Fruit fly (Drosophila melanogaster): ENCODE results near the gene CG17931.

CG17931 gene

DNA sequence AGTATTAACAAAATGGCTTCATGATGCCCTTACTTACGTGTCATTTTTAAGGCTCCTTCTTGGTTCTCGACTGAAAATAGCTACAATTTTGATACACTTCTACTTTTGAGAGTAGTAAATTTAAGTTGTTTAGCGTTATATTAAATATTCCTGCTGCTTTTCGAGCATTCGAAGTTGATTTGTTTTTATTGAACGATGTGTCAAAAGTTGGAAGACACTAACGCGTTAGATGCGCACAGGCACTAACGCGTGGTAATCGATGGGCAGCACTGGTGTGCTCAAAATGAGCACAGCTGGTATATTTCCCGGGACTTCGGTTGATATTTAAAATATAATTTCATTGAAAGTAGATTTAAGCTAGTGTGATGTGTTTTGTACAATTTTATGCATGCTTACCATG is at the start of gene CG17931 (continued):
- TF ChIP-seq CG42726 (GFP tag; IDR thresholded peaks at IDR 0.05; ENCODE audit: partially characterized antibody) (no peak), bcd (GFP tag; optimal IDR thresholded peaks at IDR 0.05) (peak; percentile 3), Ssrp (tag; optimal IDR thresholded peaks at IDR 0.05) (no peak), Poxn (GFP tag; IDR thresholded peaks at IDR 0.05) (no peak), CG33213 (GFP tag; optimal IDR thresholded peaks at IDR 0.05) (peak; percentile 35), mirr (GFP tag; optimal IDR thresholded peaks at IDR 0.05) (no peak), CG6254 (GFP tag; optimal IDR thresholded peaks at IDR 0.05) (no peak), CG10267 (tag; optimal IDR thresholded peaks at IDR 0.05) (peak; percentile 42), Eip74EF (GFP tag; optimal IDR thresholded peaks at IDR 0.05) (no peak), CG34422 (GFP tag; IDR thresholded peaks at IDR 0.05) (no peak), Myb (GFP tag; optimal IDR thresholded peaks at IDR 0.05) (peak; percentile 93), Lhr (GFP tag; optimal IDR thresholded peaks at IDR 0.05) (peak; percentile 60), insv (GFP tag; optimal IDR thresholded peaks at IDR 0.05) (no peak), CG17802 (tag; optimal IDR thresholded peaks at IDR 0.05) (no peak), CG17186 (GFP tag; optimal IDR thresholded peaks at IDR 0.05) (peak; percentile 92), CG4617 (GFP tag; optimal IDR thresholded peaks at IDR 0.05; ENCODE audit: borderline replicate concordance) (peak; percentile 97), CG18599 (GFP tag; optimal IDR thresholded peaks at IDR 0.05) (no peak), zfh2 (GFP tag; optimal IDR thresholded peaks at IDR 0.05) (no peak), zf30C (GFP tag; optimal IDR thresholded peaks at IDR 0.05) (peak; percentile 3), CG9437 (GFP tag; optimal IDR thresholded peaks at IDR 0.05) (no peak), CG10979 (tag; optimal IDR thresholded peaks at IDR 0.05) (no peak), dm (GFP tag; optimal IDR thresholded peaks at IDR 0.05) (peak; percentile 2), CG2116 (GFP tag; optimal IDR thresholded peaks at IDR 0.05) (peak; percentile 46), HLHmδ (GFP tag; optimal IDR thresholded peaks at IDR 0.05) (no peak), CG10431 (GFP tag; optimal IDR thresholded peaks at IDR 0.05) (no peak), stwl (tag; optimal IDR thresholded peaks at IDR 0.05) (peak; percentile 90), CG31441 (GFP tag; IDR thresholded peaks at IDR 0.05) (no peak), kni (GFP tag; optimal IDR thresholded peaks at IDR 0.05) (no peak), CG4424 (GFP tag; optimal IDR thresholded peaks at IDR 0.05) (no peak), bigmax (GFP tag; optimal IDR thresholded peaks at IDR 0.05) (peak; percentile 30), CG14710 (tag; optimal IDR thresholded peaks at IDR 0.05) (peak; percentile 66), CG16779 (GFP tag; IDR thresholded peaks at IDR 0.05) (no peak), HmgZ (tag; optimal IDR thresholded peaks at IDR 0.05) (peak; percentile 80), Nf-YC (tag; optimal IDR thresholded peaks at IDR 0.05) (peak; percentile 39), CG8359 (GFP tag; optimal IDR thresholded peaks at IDR 0.05; ENCODE audit: borderline replicate concordance) (peak; percentile 13), zfh1 (GFP tag; IDR thresholded peaks at IDR 0.05) (no peak), E2f2 (GFP tag; IDR thresholded peaks at IDR 0.05) (peak; percentile 91), CG9797 (GFP tag; optimal IDR thresholded peaks at IDR 0.05) (peak; percentile 90), nom (GFP tag; optimal IDR thresholded peaks at IDR 0.05) (no peak), br (optimal IDR thresholded peaks at IDR 0.05) (no peak), CG11398 (GFP tag; optimal IDR thresholded peaks at IDR 0.05) (no peak), Med (GFP tag) (peak; percentile 83), zen (tag; optimal IDR thresholded peaks at IDR 0.05) (peak; percentile 20), H15 (GFP tag; IDR thresholded peaks at IDR 0.05) (no peak), CG7786 (GFP tag; optimal IDR thresholded peaks at IDR 0.05) (no peak), D19A (tag; optimal IDR thresholded peaks at IDR 0.05) (peak; percentile 36), CG17361 (GFP tag; IDR thresholded peaks at IDR 0.05) (peak; percentile 35; the same call in 1 of the 3 replicates), CG34376 (GFP tag; optimal IDR thresholded peaks at IDR 0.05) (no peak), bsh (GFP tag; optimal IDR thresholded peaks at IDR 0.05) (no peak), CG6765 (GFP tag; optimal IDR thresholded peaks at IDR 0.05) (no peak)
